Fruit fly (Drosophila melanogaster) whole organism, embryonic: ENCODE results near the gene CG13021.

Source experiments
- Abd-B ChIP-seq: fragments of 200-800 bp; sonication (Bioruptor generic); optimal IDR thresholded peaks from 2 replicates; lab custom pipeline; 2018; ENCODE audit warnings: missing biosample characterization, mild to moderate bottlenecking, missing genetic modification characterization, moderate library complexity
- B-H1 ChIP-seq: fragments of 200-800 bp; sonication (Bioruptor generic); IDR thresholded peaks from 3 replicates; pipeline ENCODE4 v1.3.6; 2022; ENCODE audit warnings: missing biosample characterization, missing genetic modification characterization
- BtbVII ChIP-seq: fragments of 200-800 bp; sonication (Bioruptor generic); optimal IDR thresholded peaks from 3 replicates; lab custom pipeline; 2017; ENCODE audit warnings: missing biosample characterization, mild to moderate bottlenecking, missing genetic modification characterization
- CG10209 ChIP-seq: fragments of 200-800 bp; sonication (Bioruptor generic); optimal IDR thresholded peaks from 3 replicates; lab custom pipeline; 2017; ENCODE audit warnings: missing biosample characterization, mild to moderate bottlenecking, missing genetic modification characterization, missing genetic modification reagents
- CG10267 ChIP-seq: fragments of 200-800 bp; sonication (Bioruptor generic); optimal IDR thresholded peaks from 2 replicates; lab custom pipeline; 2018; ENCODE audit warnings: missing biosample characterization, mild to moderate bottlenecking, missing genetic modification characterization, moderate library complexity
- CG10565 ChIP-seq: fragments of 200-800 bp; sonication (Bioruptor generic); optimal IDR thresholded peaks from 3 replicates; lab custom pipeline; 2016; ENCODE audit warnings: missing biosample characterization, mild to moderate bottlenecking, missing genetic modification characterization
- CG11504 ChIP-seq: fragments of 200-800 bp; sonication (Bioruptor generic); optimal IDR thresholded peaks from 3 replicates; lab custom pipeline; 2019; ENCODE audit warnings: missing biosample characterization, mild to moderate bottlenecking, missing genetic modification characterization, moderate library complexity
- CG11695 ChIP-seq: fragments of 200-800 bp; sonication (Bioruptor generic); IDR thresholded peaks from 3 replicates; pipeline ENCODE4 v1.3.6; 2022; ENCODE audit warnings: missing biosample characterization, missing genetic modification characterization
- CG12104 ChIP-seq: fragments of 200-800 bp; sonication (Bioruptor generic); optimal IDR thresholded peaks from 3 replicates; lab custom pipeline; 2016; ENCODE audit warnings: missing biosample characterization, missing genetic modification characterization
- CG12236 ChIP-seq: fragments of 200-800 bp; sonication (Bioruptor generic); optimal IDR thresholded peaks from 2 replicates; lab custom pipeline; 2016; ENCODE audit warnings: missing biosample characterization, missing genetic modification characterization
- CG13287 ChIP-seq: fragments of 200-800 bp; sonication (Bioruptor generic); IDR thresholded peaks from 2 replicates; pipeline ENCODE4 v1.3.6; 2022; ENCODE audit warnings: missing biosample characterization, missing genetic modification characterization; ENCODE audit not compliant: partially characterized antibody
- CG14860 ChIP-seq: fragments of 200-800 bp; sonication (Bioruptor generic); IDR thresholded peaks from 3 replicates; pipeline ENCODE4 v1.3.6; 2022; ENCODE audit warnings: missing biosample characterization, missing genetic modification characterization; ENCODE audit not compliant: partially characterized antibody
- CG1832 ChIP-seq: fragments of 200-800 bp; sonication (Bioruptor generic); optimal IDR thresholded peaks from 2 replicates; lab custom pipeline; 2017; ENCODE audit warnings: missing biosample characterization, mild to moderate bottlenecking, missing genetic modification characterization, inconsistent platforms
- CG2116 ChIP-seq: fragments of 200-800 bp; sonication (Bioruptor generic); optimal IDR thresholded peaks from 3 replicates; lab custom pipeline; 2018; ENCODE audit warnings: missing biosample characterization, mild to moderate bottlenecking, missing genetic modification characterization
- CG3163 ChIP-seq: fragments of 200-800 bp; sonication (Bioruptor generic); optimal IDR thresholded peaks from 3 replicates; lab custom pipeline; 2016; ENCODE audit warnings: missing biosample characterization, missing genetic modification characterization
- CG34376 ChIP-seq: fragments of 200-800 bp; sonication (Bioruptor generic); optimal IDR thresholded peaks from 2 replicates; lab custom pipeline; 2018; ENCODE audit warnings: missing biosample characterization, mild to moderate bottlenecking, missing genetic modification characterization
- CG4360 ChIP-seq: fragments of 200-800 bp; sonication (Bioruptor generic); IDR thresholded peaks from 2 replicates; pipeline ENCODE4 v1.3.6; 2022; ENCODE audit warnings: missing biosample characterization, missing genetic modification characterization
- CG5953 ChIP-seq: fragments of 200-800 bp; sonication (Bioruptor generic); IDR thresholded peaks from 2 replicates; pipeline ENCODE4 v1.3.6; 2022; ENCODE audit warnings: missing biosample characterization, missing genetic modification characterization
- CG7372 ChIP-seq: fragments of 200-800 bp; sonication (Bioruptor generic); IDR thresholded peaks from 2 replicates; pipeline ENCODE4 v1.3.6; 2022; ENCODE audit warnings: missing biosample characterization, missing genetic modification characterization
- CG7839 ChIP-seq: fragments of 200-800 bp; sonication (Bioruptor generic); optimal IDR thresholded peaks from 3 replicates; lab custom pipeline; 2018; ENCODE audit warnings: missing biosample characterization, mild to moderate bottlenecking, missing genetic modification characterization, moderate library complexity
- CG8944 ChIP-seq: fragments of 200-800 bp; sonication (Bioruptor generic); optimal IDR thresholded peaks from 3 replicates; lab custom pipeline; 2016; ENCODE audit warnings: missing biosample characterization, missing genetic modification characterization
- CrebB ChIP-seq: fragments of 200-800 bp; sonication (Bioruptor generic); optimal IDR thresholded peaks from 3 replicates; lab custom pipeline; 2018; ENCODE audit warnings: missing biosample characterization, mild to moderate bottlenecking, missing genetic modification characterization
- Doc3 ChIP-seq: fragments of 200-800 bp; sonication (Bioruptor generic); IDR thresholded peaks from 3 replicates; pipeline ENCODE4 v1.3.6; 2022; ENCODE audit warnings: missing biosample characterization, missing genetic modification characterization; ENCODE audit not compliant: partially characterized antibody
- HmgD ChIP-seq: fragments of 200-800 bp; sonication (Bioruptor generic); optimal IDR thresholded peaks from 3 replicates; lab custom pipeline; 2016; ENCODE audit warnings: missing biosample characterization, missing genetic modification characterization
- Hr3 ChIP-seq: fragments of 200-800 bp; sonication (Bioruptor generic); optimal IDR thresholded peaks from 3 replicates; lab custom pipeline; 2016; ENCODE audit warnings: missing biosample characterization, missing genetic modification characterization
- Hr78 ChIP-seq, 2 experiments: fragments of 200-800 bp in 1 of 2; fragments of >200 bp in 1 of 2; sonication (Bioruptor generic) in 1 of 2; optimal IDR thresholded peaks; 2 replicates each; lab custom pipeline; 2017 to 2019; ENCODE audit warnings: missing biosample characterization in 2 of 2, missing genetic modification characterization in 2 of 2, mild to moderate bottlenecking in 1 of 2, moderate library complexity in 1 of 2
- Sin3A ChIP-seq: fragments of >200 bp; optimal IDR thresholded peaks from 2 replicates; lab custom pipeline; 2018
- ab ChIP-seq: fragments of 200-800 bp; sonication (Bioruptor generic); optimal IDR thresholded peaks from 2 replicates; lab custom pipeline; 2016; ENCODE audit warnings: missing biosample characterization, missing genetic modification characterization
- ara ChIP-seq: fragments of 200-800 bp; sonication (Bioruptor generic); IDR thresholded peaks from 2 replicates; pipeline ENCODE4 v1.3.6; 2022; ENCODE audit warnings: missing biosample characterization, missing genetic modification characterization
- corto ChIP-seq: fragments of 200-800 bp; sonication (Bioruptor generic); optimal IDR thresholded peaks from 2 replicates; lab custom pipeline; 2016; ENCODE audit warnings: missing biosample characterization, mild to moderate bottlenecking, missing genetic modification characterization, moderate library complexity
- dmrt11E ChIP-seq: fragments of 200-800 bp; sonication (Bioruptor generic); optimal IDR thresholded peaks from 3 replicates; lab custom pipeline; 2018; ENCODE audit warnings: missing biosample characterization, mild to moderate bottlenecking, missing genetic modification characterization, moderate library complexity
- ewg ChIP-seq: fragments of 200-800 bp; sonication (Bioruptor generic); optimal IDR thresholded peaks from 3 replicates; lab custom pipeline; 2017; ENCODE audit warnings: mild to moderate bottlenecking, missing biosample characterization, missing genetic modification reagents, missing genetic modification characterization
- gfzf ChIP-seq: fragments of 200-800 bp; sonication (Bioruptor generic); optimal IDR thresholded peaks from 2 replicates; lab custom pipeline; 2016; ENCODE audit warnings: missing biosample characterization, mild to moderate bottlenecking, missing genetic modification characterization, moderate library complexity
- gro ChIP-seq: fragments of 200-800 bp; sonication (Bioruptor generic); optimal IDR thresholded peaks from 2 replicates; lab custom pipeline; 2016; ENCODE audit warnings: missing biosample characterization, missing genetic modification characterization
- her ChIP-seq: fragments of 200-800 bp; sonication (Bioruptor generic); optimal IDR thresholded peaks from 2 replicates; lab custom pipeline; 2016; ENCODE audit warnings: missing biosample characterization, missing genetic modification characterization
- kay ChIP-seq: fragments of 200-800 bp; sonication (Bioruptor generic); optimal IDR thresholded peaks from 2 replicates; lab custom pipeline; 2016; ENCODE audit warnings: missing biosample characterization, missing genetic modification characterization
- lbe ChIP-seq: fragments of 200-800 bp; sonication (Bioruptor generic); optimal IDR thresholded peaks from 2 replicates; lab custom pipeline; 2016; ENCODE audit warnings: missing biosample characterization, mild to moderate bottlenecking, missing genetic modification characterization
- nau ChIP-seq: fragments of 200-800 bp; sonication (Bioruptor generic); optimal IDR thresholded peaks from 3 replicates; lab custom pipeline; 2017; ENCODE audit warnings: missing biosample characterization, mild to moderate bottlenecking, missing genetic modification characterization, missing genetic modification reagents
- pan ChIP-seq, 4 experiments: fragments of >200 bp in 3 of 4; fragments of 200-800 bp in 1 of 4; sonication (Bioruptor generic) in 1 of 4; optimal IDR thresholded peaks in 3 of 4; IDR thresholded peaks in 1 of 4; 2 replicates each; pipeline versions ENCODE4 v1.3.6 to Lab custom; 2017 to 2022; ENCODE audit warnings: missing biosample characterization in 2 of 4, missing genetic modification characterization in 2 of 4, mixed read lengths in 1 of 4
- pros ChIP-seq: fragments of 200-800 bp; sonication (Bioruptor generic); optimal IDR thresholded peaks from 3 replicates; lab custom pipeline; 2019; ENCODE audit warnings: missing biosample characterization, mild to moderate bottlenecking, missing genetic modification characterization, moderate library complexity
- rib ChIP-seq: fragments of 200-800 bp; sonication (Bioruptor generic); IDR thresholded peaks from 2 replicates; pipeline ENCODE4 v1.3.6; 2022; ENCODE audit warnings: missing biosample characterization, missing genetic modification characterization
- sens ChIP-seq: fragments of 200-800 bp; sonication (Bioruptor generic); peaks from one replicate; lab custom pipeline; 2016; ENCODE audit warnings: missing biosample characterization, missing genetic modification characterization
- sim ChIP-seq: fragments of 200-800 bp; sonication (Bioruptor generic); IDR thresholded peaks from 2 replicates; pipeline ENCODE4 v1.3.6; 2022; ENCODE audit warnings: missing biosample characterization, missing genetic modification characterization
- sima ChIP-seq: fragments of 200-800 bp; sonication (Bioruptor generic); optimal IDR thresholded peaks from 2 replicates; lab custom pipeline; 2016; ENCODE audit warnings: missing biosample characterization, missing genetic modification characterization
- slbo ChIP-seq: fragments of 200-800 bp; sonication (Bioruptor generic); IDR thresholded peaks from 2 replicates; pipeline ENCODE4 v1.3.6; 2022; ENCODE audit warnings: missing biosample characterization, missing genetic modification characterization
- vfl ChIP-seq: fragments of 200-800 bp; sonication (Bioruptor generic); optimal IDR thresholded peaks from 2 replicates; lab custom pipeline; 2016; ENCODE audit warnings: missing biosample characterization, missing genetic modification characterization
- wek ChIP-seq: fragments of 200-800 bp; sonication (Bioruptor generic); optimal IDR thresholded peaks from 3 replicates; lab custom pipeline; 2018; ENCODE audit warnings: missing biosample characterization, mild to moderate bottlenecking, missing genetic modification characterization, moderate library complexity
- zfh1 ChIP-seq: fragments of 200-800 bp; sonication (Bioruptor generic); IDR thresholded peaks from 3 replicates; pipeline ENCODE4 v1.3.6; 2022; ENCODE audit warnings: missing biosample characterization, missing genetic modification characterization

The CG13021 gene

DNA sequence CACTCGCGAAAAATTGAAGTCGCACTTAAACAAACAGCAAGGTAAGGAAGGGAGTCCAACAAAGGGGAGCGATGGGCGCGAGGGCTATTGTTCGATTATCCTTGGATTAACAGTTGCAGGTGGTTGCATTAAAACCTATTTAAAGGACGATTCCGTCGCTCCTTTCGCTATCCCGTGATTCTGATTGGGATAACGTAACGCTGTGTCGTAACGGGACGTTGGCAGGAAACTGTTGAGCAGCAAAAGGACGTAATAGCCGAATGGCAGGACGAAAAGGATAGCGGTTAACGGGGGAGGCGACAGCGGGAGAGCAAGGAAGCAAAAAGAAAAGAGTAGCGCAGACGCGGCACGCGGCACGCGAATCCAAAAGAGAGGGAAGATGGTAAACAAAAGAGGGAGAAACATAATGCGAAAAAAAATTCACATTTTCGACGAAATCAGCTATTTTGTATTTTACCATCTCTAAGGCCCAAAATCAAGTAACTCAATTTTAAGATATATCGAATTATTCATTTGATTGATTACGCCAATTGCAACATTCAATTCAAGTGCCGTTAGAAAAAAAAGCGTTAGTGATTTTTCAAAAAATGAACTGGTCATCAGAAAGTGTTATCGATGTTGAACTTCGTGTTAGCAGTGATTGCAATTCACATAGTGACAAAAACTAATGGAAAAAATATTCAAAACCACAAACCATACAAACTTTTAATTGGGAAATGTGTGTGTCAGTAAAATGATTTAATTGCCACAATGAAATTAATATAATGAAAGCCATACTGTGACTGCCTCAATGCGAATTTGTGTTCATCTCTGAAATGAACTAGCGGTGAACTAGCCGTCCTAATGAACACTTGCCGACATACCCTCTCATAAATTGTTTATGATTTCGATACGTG lies 31.7 kb upstream of the CG13021 start, which contains the start of the genes CG10804 and CG10802 (continued):
- TF ChIP-seq rib (GFP tag; lab: Robert Waterston, UW) (peak; percentile 65; the same call in 1 of the 2 replicates), CG12236 (GFP tag; lab: Kevin White, UChicago) (peak; percentile 61), CG12104 (GFP tag; lab: Kevin White, UChicago) (peak; percentile 37), dmrt11E (tag; lab: Kevin White, UChicago) (peak; percentile 64), CG2116 (GFP tag; lab: Kevin White, UChicago) (peak; percentile 82), CG5953 (GFP tag; lab: Robert Waterston, UW) (no peak), sima (peak; percentile 19), Abd-B (GFP tag; lab: Kevin White, UChicago) (peak; percentile 80), CG7372 (GFP tag; lab: Robert Waterston, UW) (peak; percentile 87), nau (peak; percentile 35), CG11695 (peak; percentile 67; the same call in 2 of the 3 replicates), pan (optimal IDR thresholded peaks at IDR 0.05; lab: Kevin White, UChicago) (no peak), pan (GFP tag; optimal IDR thresholded peaks at IDR 0.05 in 1 of 2, IDR thresholded peaks at IDR 0.05 in 1 of 2) (peak in 1 of 2 experiments; percentile 90), lbe (GFP tag; lab: Kevin White, UChicago) (peak; percentile 45), HmgD (GFP tag; lab: Kevin White, UChicago) (peak; percentile 82), CG11504 (tag; lab: Kevin White, UChicago) (no peak), CG10565 (GFP tag; lab: Kevin White, UChicago) (peak; percentile 49), sens (GFP tag; lab: Kevin White, UChicago) (peak; percentile 97), CG14860 (GFP tag; lab: Robert Waterston, UW) (peak; percentile 57; the same call in 2 of the 3 replicates), gfzf (peak; percentile 74), CG13287 (GFP tag; lab: Robert Waterston, UW) (peak; percentile 78), CG1832 (GFP tag; lab: Kevin White, UChicago) (peak; percentile 29), her (GFP tag; lab: Kevin White, UChicago) (peak; percentile 50), CG7839 (tag; lab: Kevin White, UChicago) (no peak), CG3163 (peak; percentile 58), slbo (GFP tag; lab: Robert Waterston, UW) (peak; percentile 90), gro (GFP tag; lab: Kevin White, UChicago) (peak; percentile 70), CG10267 (tag; lab: Kevin White, UChicago) (peak; percentile 67), Sin3A (peak; percentile 34), CG4360 (GFP tag; lab: Robert Waterston, UW) (no peak), pros (GFP tag; lab: Kevin White, UChicago) (no peak), corto (GFP tag; lab: Kevin White, UChicago) (no peak), CG10209 (GFP tag; lab: Kevin White, UChicago) (peak; percentile 57), B-H1 (GFP tag; lab: Robert Waterston, UW) (peak; percentile 79), ab (GFP tag; lab: Kevin White, UChicago) (peak; percentile 66), BtbVII (peak; percentile 22), CG34376 (GFP tag; lab: Kevin White, UChicago) (no peak), ara (GFP tag; lab: Robert Waterston, UW) (peak; percentile 85), zfh1 (peak; percentile 90), CG8944 (GFP tag; lab: Kevin White, UChicago) (peak; percentile 80), sim (peak; percentile 78), Doc3 (GFP tag; lab: Robert Waterston, UW) (peak; percentile 60; the same call in 2 of the 3 replicates), ewg (GFP tag; lab: Kevin White, UChicago) (peak; percentile 79), kay (peak; percentile 61), wek (GFP tag; lab: Kevin White, UChicago) (no peak), CrebB (tag; lab: Kevin White, UChicago) (no peak), Hr3 (GFP tag; lab: Kevin White, UChicago) (peak; percentile 70), Hr78 (GFP tag; optimal IDR thresholded peaks at IDR 0.05; lab: Kevin White, UChicago) (no peak), vfl (GFP tag; lab: Kevin White, UChicago) (peak; percentile 69)
